Fruit fly (Drosophila melanogaster): ENCODE results near the gene rho-4.

DNA sequence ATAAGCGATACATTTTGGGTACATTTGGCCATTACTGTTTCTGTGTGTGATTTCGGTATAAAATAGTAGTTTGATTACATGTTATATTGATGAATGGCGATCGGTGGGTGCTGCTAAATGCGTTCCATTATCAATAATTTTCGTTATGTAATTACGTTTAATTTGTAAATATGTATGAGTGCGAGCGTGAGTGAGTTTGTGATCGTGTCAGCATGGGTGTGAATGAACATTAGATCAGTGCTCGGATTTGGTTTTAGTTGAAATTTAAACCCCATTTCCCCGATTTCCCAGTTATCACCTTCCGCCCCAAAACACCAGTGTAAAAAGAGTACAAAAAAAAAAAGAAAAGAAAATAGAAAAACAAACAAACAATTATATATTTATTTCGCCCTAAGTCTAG, 20.0 kb downstream of the rho-4 start:
- TF ChIP-seq GATAd (GFP tag; optimal IDR thresholded peaks at IDR 0.05) = no peak
- TF ChIP-seq br (GFP tag; optimal IDR thresholded peaks at IDR 0.05) = no peak
- TF ChIP-seq Abd-B (GFP tag; optimal IDR thresholded peaks at IDR 0.05) = no peak
- no peak for TF ChIP-seq pan (optimal IDR thresholded peaks at IDR 0.05)
- TF ChIP-seq N (GFP tag; optimal IDR thresholded peaks at IDR 0.05) = no peak

All from whole organism, wandering third instar larva.